Worm (Caenorhabditis elegans): Measurements from ENCODE around the gene sgn-1.

ce11 chrII:8761739-8762138, 21.7 kb downstream of the sgn-1 start:
- TF ChIP-seq elt-1 (tag; optimal IDR thresholded peaks at IDR 0.05) (no peak), unc-62 (GFP tag; optimal IDR thresholded peaks at IDR 0.05) (no peak), blmp-1 (tag; optimal IDR thresholded peaks at IDR 0.05; ENCODE audit: insufficient read depth) (no peak), crh-2 (tag; optimal IDR thresholded peaks at IDR 0.05) (no peak), nhr-25 (tag; optimal IDR thresholded peaks at IDR 0.05) (no peak), unc-39 (tag; optimal IDR thresholded peaks at IDR 0.05) (no peak)

Measured in whole organism, L2 larva.